Worm (Caenorhabditis elegans) whole organism, young adult: ENCODE data around the gene brap-2.

Experiments
- C17E4.6 ChIP-seq: fragments of 200-800 bp; sonication (Bioruptor generic); IDR thresholded peaks from 2 replicates; pipeline ENCODE4 v1.3.6; 2022; ENCODE audit warnings: missing genetic modification reagents, missing genetic modification characterization, missing compliant biosample characterization
- D2030.7 ChIP-seq: fragments of 200-800 bp; sonication (Bioruptor generic); IDR thresholded peaks from 2 replicates; pipeline ENCODE4 v1.3.6; 2022; ENCODE audit warnings: missing genetic modification reagents, missing genetic modification characterization, missing compliant biosample characterization
- F22D6.2 ChIP-seq: sonication (generic microtip); optimal IDR thresholded peaks from 2 replicates; lab custom pipeline; 2016; ENCODE audit warnings: mild to moderate bottlenecking, missing genetic modification characterization, missing compliant biosample characterization
- F23B12.7 ChIP-seq: sonication (generic microtip); optimal IDR thresholded peaks from 2 replicates; lab custom pipeline; 2017; ENCODE audit warnings: missing genetic modification characterization, mild to moderate bottlenecking, missing compliant biosample characterization, antibody characterized with exemption, moderate library complexity; ENCODE audit not compliant: insufficient read depth
- F33H1.4 ChIP-seq: fragments of 200-800 bp; sonication (Bioruptor generic); IDR thresholded peaks from 2 replicates; pipeline ENCODE4 v1.3.6; 2022; ENCODE audit warnings: missing genetic modification reagents, missing genetic modification characterization, missing compliant biosample characterization
- F49E8.2 ChIP-seq: sonication (generic microtip); optimal IDR thresholded peaks from 3 replicates; lab custom pipeline; 2017; ENCODE audit warnings: missing genetic modification characterization, mild to moderate bottlenecking, missing compliant biosample characterization, antibody characterized with exemption, moderate library complexity; ENCODE audit not compliant: insufficient read depth
- F52B5.7 ChIP-seq: sonication (generic microtip); optimal IDR thresholded peaks from 2 replicates; lab custom pipeline; 2016; ENCODE audit warnings: mild to moderate bottlenecking, missing genetic modification characterization, missing compliant biosample characterization
- F57A8.1 ChIP-seq: fragments of 200-800 bp; sonication (Bioruptor generic); optimal IDR thresholded peaks from 2 replicates; lab custom pipeline; 2018; ENCODE audit warnings: mild to moderate bottlenecking, missing genetic modification characterization, moderate library complexity, missing compliant biosample characterization
- K12H6.12 ChIP-seq: fragments of 200-800 bp; sonication (Bioruptor generic); optimal IDR thresholded peaks from 2 replicates; lab custom pipeline; 2018; ENCODE audit warnings: mild to moderate bottlenecking, missing genetic modification characterization, missing compliant biosample characterization
- Y56A3A.18 ChIP-seq: fragments of 200-800 bp; sonication (Bioruptor generic); IDR thresholded peaks from 2 replicates; pipeline ENCODE4 v1.3.6; 2022; ENCODE audit warnings: missing genetic modification reagents, missing genetic modification characterization, missing compliant biosample characterization
- Y79H2A.3 ChIP-seq: fragments of 200-800 bp; sonication (Bioruptor generic); conservative IDR thresholded peaks from 2 replicates; pipeline ENCODE4 v1.3.6; 2022; ENCODE audit warnings: missing genetic modification reagents, missing genetic modification characterization, missing compliant biosample characterization
- Y95B8A.8 ChIP-seq: fragments of 200-800 bp; sonication (Bioruptor generic); IDR thresholded peaks from 2 replicates; pipeline ENCODE4 v1.3.6; 2022; ENCODE audit warnings: missing genetic modification reagents, missing genetic modification characterization, missing compliant biosample characterization
- atf-7 ChIP-seq: sonication (generic microtip); optimal IDR thresholded peaks from 2 replicates; lab custom pipeline; 2017; ENCODE audit warnings: mild to moderate bottlenecking, missing genetic modification characterization, missing compliant biosample characterization
- attf-5 ChIP-seq: fragments of 200-800 bp; sonication (Bioruptor generic); optimal IDR thresholded peaks from 2 replicates; lab custom pipeline; 2018; ENCODE audit warnings: mild to moderate bottlenecking, missing genetic modification characterization, missing compliant biosample characterization
- bed-1 ChIP-seq: fragments of 200-800 bp; sonication (Bioruptor generic); IDR thresholded peaks from 2 replicates; pipeline ENCODE4 v1.3.6; 2022; ENCODE audit warnings: missing genetic modification reagents, missing genetic modification characterization, missing compliant biosample characterization
- ccch-3 ChIP-seq: fragments of 200-800 bp; sonication (Bioruptor generic); optimal IDR thresholded peaks from 2 replicates; lab custom pipeline; 2018; ENCODE audit warnings: mild to moderate bottlenecking, missing genetic modification characterization, missing compliant biosample characterization
- cebp-2 ChIP-seq: fragments of 200-800 bp; sonication (Bioruptor generic); IDR thresholded peaks from 2 replicates; pipeline ENCODE4 v1.3.6; 2022; ENCODE audit warnings: missing genetic modification characterization, missing compliant biosample characterization
- die-1 ChIP-seq: sonication (generic microtip); optimal IDR thresholded peaks from 2 replicates; lab custom pipeline; 2016; ENCODE audit warnings: missing genotype, mild to moderate bottlenecking, missing genetic modification characterization, missing compliant biosample characterization
- dox-1 ChIP-seq: fragments of 200-800 bp; sonication (Bioruptor generic); IDR thresholded peaks from 2 replicates; pipeline ENCODE4 v1.3.6; 2022; ENCODE audit warnings: missing genetic modification reagents, missing genetic modification characterization, missing compliant biosample characterization
- dpff-1 ChIP-seq: sonication (generic microtip); optimal IDR thresholded peaks from 2 replicates; lab custom pipeline; 2017; ENCODE audit warnings: mild to moderate bottlenecking, missing genetic modification characterization, missing compliant biosample characterization
- dpl-1 ChIP-seq: fragments of 150-350 bp; optimal IDR thresholded peaks from 2 replicates; lab custom pipeline; 2014; ENCODE audit warnings: missing biosample characterization, missing genetic modification reagents, missing genetic modification characterization
- efl-1 ChIP-seq: fragments of 150-350 bp; optimal IDR thresholded peaks from 2 replicates; lab custom pipeline; 2014; ENCODE audit warnings: missing biosample characterization, missing genetic modification reagents, missing genetic modification characterization
- egrh-3 ChIP-seq: fragments of 200-800 bp; sonication (Bioruptor generic); IDR thresholded peaks from 2 replicates; pipeline ENCODE4 v1.3.6; 2022; ENCODE audit warnings: missing genetic modification reagents, missing genetic modification characterization, missing compliant biosample characterization
- ets-4 ChIP-seq: fragments of 200-800 bp; sonication (Bioruptor generic); optimal IDR thresholded peaks from 2 replicates; lab custom pipeline; 2018; ENCODE audit warnings: mild to moderate bottlenecking, missing genetic modification characterization, missing compliant biosample characterization
- fkh-3 ChIP-seq: sonication (generic microtip); optimal IDR thresholded peaks from 2 replicates; lab custom pipeline; 2016; ENCODE audit warnings: mild to moderate bottlenecking, missing genetic modification characterization, missing compliant biosample characterization
- gei-17 ChIP-seq: fragments of 200-800 bp; sonication (Bioruptor generic); optimal IDR thresholded peaks from 2 replicates; lab custom pipeline; 2018; ENCODE audit warnings: mild to moderate bottlenecking, missing genetic modification characterization, missing compliant biosample characterization
- hlh-26 ChIP-seq: fragments of 200-800 bp; sonication (Bioruptor generic); conservative IDR thresholded peaks from 2 replicates; pipeline ENCODE4 v1.3.6; 2022; ENCODE audit warnings: missing genetic modification reagents, missing genetic modification characterization, missing compliant biosample characterization
- hmg-1.2 ChIP-seq: fragments of 200-800 bp; sonication (Bioruptor generic); IDR thresholded peaks from 2 replicates; pipeline ENCODE4 v1.3.6; 2022; ENCODE audit warnings: missing genetic modification reagents, missing genetic modification characterization, missing compliant biosample characterization
- lag-1 ChIP-seq: fragments of 200-800 bp; sonication (Bioruptor generic); IDR thresholded peaks from 2 replicates; pipeline ENCODE4 v1.3.6; 2022; ENCODE audit warnings: missing genetic modification reagents, missing genetic modification characterization, missing compliant biosample characterization
- lin-35 ChIP-seq, 3 experiments: fragments of 150-350 bp in 2 of 3; sonication (generic microtip) in 1 of 3; optimal IDR thresholded peaks; 2 replicates each; lab custom pipeline; 2014 to 2018; ENCODE audit warnings: missing biosample characterization in 3 of 3, missing genetic modification characterization in 3 of 3, missing genetic modification reagents in 3 of 3
- lsl-1 ChIP-seq: fragments of 200-800 bp; sonication (Bioruptor generic); optimal IDR thresholded peaks from 2 replicates; lab custom pipeline; 2018; ENCODE audit warnings: mild to moderate bottlenecking, missing genetic modification characterization, moderate library complexity, missing compliant biosample characterization
- madf-10 ChIP-seq: sonication (generic microtip); optimal IDR thresholded peaks from 2 replicates; lab custom pipeline; 2016; ENCODE audit warnings: mild to moderate bottlenecking, missing genetic modification characterization, missing compliant biosample characterization
- madf-6 ChIP-seq: fragments of 200-800 bp; sonication (Bioruptor generic); IDR thresholded peaks from 2 replicates; pipeline ENCODE4 v1.3.6; 2022; ENCODE audit warnings: missing genetic modification reagents, missing genetic modification characterization, missing compliant biosample characterization
- mcd-1 ChIP-seq: fragments of 200-800 bp; sonication (Bioruptor generic); IDR thresholded peaks from 2 replicates; pipeline ENCODE4 v1.3.6; 2022; ENCODE audit warnings: missing genetic modification reagents, missing genetic modification characterization, missing compliant biosample characterization
- mel-28 ChIP-seq: sonication (generic microtip); optimal IDR thresholded peaks from 2 replicates; lab custom pipeline; 2016; ENCODE audit warnings: borderline replicate concordance, mild to moderate bottlenecking, missing genetic modification characterization, missing compliant biosample characterization
- mxl-1 ChIP-seq: sonication (generic microtip); optimal IDR thresholded peaks from 2 replicates; lab custom pipeline; 2016; ENCODE audit warnings: missing genetic modification characterization, missing compliant biosample characterization
- nhr-80 ChIP-seq: sonication (generic microtip); optimal IDR thresholded peaks from 2 replicates; lab custom pipeline; 2016; ENCODE audit warnings: missing genetic modification characterization, missing compliant biosample characterization
- pbrm-1 ChIP-seq: fragments of 200-800 bp; sonication (Bioruptor generic); IDR thresholded peaks from 2 replicates; pipeline ENCODE4 v1.3.6; 2022; ENCODE audit warnings: missing genetic modification reagents, missing genetic modification characterization, missing compliant biosample characterization
- pha-4 ChIP-seq: fragments of 150-350 bp; sonication (generic microtip); optimal IDR thresholded peaks from 2 replicates; lab custom pipeline; 2014; ENCODE audit warnings: missing biosample characterization, missing genetic modification reagents, missing genetic modification characterization
- rec-8 ChIP-seq, 2 experiments: sonication (generic microtip); optimal IDR thresholded peaks; 2 replicates each; lab custom pipeline; 2016; ENCODE audit warnings: mild to moderate bottlenecking in 2 of 2, missing genetic modification characterization in 2 of 2, missing genetic modification reagents in 2 of 2, missing genotype in 2 of 2, missing biosample characterization in 1 of 2, missing compliant biosample characterization in 1 of 2, moderate library complexity in 1 of 2
- sdz-38 ChIP-seq: sonication (generic microtip); optimal IDR thresholded peaks from 2 replicates; lab custom pipeline; 2016; ENCODE audit warnings: missing genotype, missing genetic modification characterization, missing compliant biosample characterization
- sea-2 ChIP-seq: fragments of 200-800 bp; sonication (Bioruptor generic); IDR thresholded peaks from 2 replicates; pipeline ENCODE4 v1.3.6; 2022; ENCODE audit warnings: missing genetic modification characterization, missing compliant biosample characterization
- unc-130 ChIP-seq: sonication (generic microtip); optimal IDR thresholded peaks from 2 replicates; lab custom pipeline; 2016; ENCODE audit warnings: missing genetic modification reagents, missing genetic modification characterization, missing compliant biosample characterization
- unc-62 ChIP-seq: fragments of 150-350 bp; optimal IDR thresholded peaks from 2 replicates; lab custom pipeline; 2014; ENCODE audit warnings: missing biosample characterization, missing genetic modification reagents, missing genetic modification characterization
- zfh-2 ChIP-seq: fragments of 200-800 bp; sonication (Bioruptor generic); conservative IDR thresholded peaks from 2 replicates; pipeline ENCODE4 v1.3.6; 2022; ENCODE audit warnings: missing genetic modification reagents, missing genetic modification characterization, missing compliant biosample characterization
- ztf-18 ChIP-seq: sonication (generic microtip); optimal IDR thresholded peaks from 2 replicates; lab custom pipeline; 2016; ENCODE audit warnings: missing genotype, mild to moderate bottlenecking, missing genetic modification characterization, missing compliant biosample characterization
- ztf-25 ChIP-seq: fragments of 200-800 bp; sonication (Bioruptor generic); IDR thresholded peaks from 2 replicates; pipeline ENCODE4 v1.3.6; 2022; ENCODE audit warnings: missing genetic modification reagents, missing genetic modification characterization, missing compliant biosample characterization
- ztf-26 ChIP-seq: sonication (generic microtip); optimal IDR thresholded peaks from 2 replicates; lab custom pipeline; 2017; ENCODE audit warnings: missing genetic modification characterization, missing compliant biosample characterization
- ztf-3 ChIP-seq: fragments of 200-800 bp; sonication (Bioruptor generic); optimal IDR thresholded peaks from 2 replicates; lab custom pipeline; 2018; ENCODE audit warnings: mild to moderate bottlenecking, missing genetic modification characterization, missing compliant biosample characterization

brap-2 gene

ce11 chrII:5379614-5380077 is 13.3 kb downstream of the brap-2 start, which contains the start of gene pkc-3 (continued):
- peak; percentile 76 for TF ChIP-seq atf-7 (tag; lab: Kevin White, UChicago)
- TF ChIP-seq dox-1: peak; percentile 91
- no peak for TF ChIP-seq mxl-1 (tag; lab: Kevin White, UChicago)
- TF ChIP-seq egrh-3 (GFP tag; lab: Robert Waterston, UW): peak; percentile 35; the same call in 1 of the 2 replicates
- TF ChIP-seq lag-1 (GFP tag; lab: Robert Waterston, UW): no peak
- TF ChIP-seq sdz-38 (tag; lab: Kevin White, UChicago): no peak
- TF ChIP-seq hlh-26 (GFP tag; lab: Robert Waterston, UW): no peak
- peak; percentile 70; the same call in 1 of the 2 replicates for TF ChIP-seq madf-6 (GFP tag; lab: Robert Waterston, UW)
- no peak for TF ChIP-seq F23B12.7 (tag; lab: Kevin White, UChicago)
- no peak for TF ChIP-seq sea-2
- peak; percentile 58 for TF ChIP-seq pbrm-1 (GFP tag; lab: Robert Waterston, UW)
- TF ChIP-seq madf-10 (tag; lab: Kevin White, UChicago): peak; percentile 38
- TF ChIP-seq mel-28 (tag; lab: Kevin White, UChicago): no peak
- peak; percentile 83 for TF ChIP-seq ztf-18 (tag; lab: Kevin White, UChicago)
- TF ChIP-seq rec-8 (tag; optimal IDR thresholded peaks at IDR 0.05; lab: Kevin White, UChicago): no peak
- TF ChIP-seq pha-4: peak; percentile 54
- peak; percentile 88 for TF ChIP-seq Y95B8A.8 (GFP tag; lab: Robert Waterston, UW)
- peak; percentile 97 for TF ChIP-seq nhr-80
- peak; percentile 25; the same call in 1 of the 2 replicates for TF ChIP-seq D2030.7 (GFP tag; lab: Robert Waterston, UW)
- TF ChIP-seq ets-4 (GFP tag; lab: Kevin White, UChicago): peak; percentile 54
- peak; percentile 84; the same call in 1 of the 2 replicates for TF ChIP-seq Y56A3A.18 (GFP tag; lab: Robert Waterston, UW)
- TF ChIP-seq hmg-1.2 (GFP tag; lab: Robert Waterston, UW): peak; percentile 59
- peak; percentile 87 for TF ChIP-seq attf-5 (GFP tag; lab: Kevin White, UChicago)
- TF ChIP-seq bed-1 (GFP tag; lab: Robert Waterston, UW): no peak
- TF ChIP-seq dpff-1 (tag; lab: Kevin White, UChicago): peak; percentile 44
- 0 out of 2 replicates have a peak, but pooled peaks have one; percentile 31 for TF ChIP-seq cebp-2 (GFP tag; lab: Robert Waterston, UW)
- no peak for TF ChIP-seq ccch-3 (GFP tag; lab: Kevin White, UChicago)
- TF ChIP-seq F49E8.2 (tag; lab: Kevin White, UChicago): peak; percentile 28
- no peak for TF ChIP-seq unc-62
- peak; percentile 47; the same call in 1 of the 2 replicates for TF ChIP-seq mcd-1
- 0 out of 2 replicates have a peak, but pooled peaks have one; percentile 33 for TF ChIP-seq Y79H2A.3 (GFP tag; lab: Robert Waterston, UW)
- TF ChIP-seq F52B5.7 (tag; lab: Kevin White, UChicago): peak; percentile 53
- peak; percentile 10 for TF ChIP-seq gei-17 (GFP tag; lab: Kevin White, UChicago)
- peak in 1 of 3 experiments; percentile 47 for TF ChIP-seq lin-35 (GFP tag; optimal IDR thresholded peaks at IDR 0.05; lab: Kevin White, UChicago)
- TF ChIP-seq F33H1.4 (GFP tag; lab: Robert Waterston, UW): peak; percentile 29; the same call in 1 of the 2 replicates
- TF ChIP-seq C17E4.6 (GFP tag; lab: Robert Waterston, UW): no peak
- TF ChIP-seq F57A8.1 (GFP tag; lab: Kevin White, UChicago): no peak
- no peak for TF ChIP-seq ztf-3 (GFP tag; lab: Kevin White, UChicago)
- TF ChIP-seq ztf-26 (tag; lab: Kevin White, UChicago): peak; percentile 51
- TF ChIP-seq unc-130 (GFP tag; lab: Kevin White, UChicago): peak; percentile 34
- TF ChIP-seq ztf-25 (GFP tag; lab: Robert Waterston, UW): no peak
- TF ChIP-seq F22D6.2 (tag; lab: Kevin White, UChicago): peak; percentile 37
- no peak for TF ChIP-seq fkh-3 (tag; lab: Kevin White, UChicago)
- peak; percentile 63 for TF ChIP-seq efl-1 (GFP tag; lab: Kevin White, UChicago)
- peak; percentile 55 for TF ChIP-seq die-1 (tag; lab: Kevin White, UChicago)
- peak; percentile 44 for TF ChIP-seq lsl-1 (GFP tag; lab: Kevin White, UChicago)
- TF ChIP-seq dpl-1 (GFP tag; lab: Kevin White, UChicago): no peak
- peak; percentile 40; the same call in 1 of the 2 replicates for TF ChIP-seq zfh-2 (GFP tag; lab: Robert Waterston, UW)
- peak; percentile 40 for TF ChIP-seq K12H6.12 (tag; lab: Kevin White, UChicago)
